Worm (Caenorhabditis elegans): ENCODE measurements around the gene srh-145.

The srh-145 gene

DNA sequence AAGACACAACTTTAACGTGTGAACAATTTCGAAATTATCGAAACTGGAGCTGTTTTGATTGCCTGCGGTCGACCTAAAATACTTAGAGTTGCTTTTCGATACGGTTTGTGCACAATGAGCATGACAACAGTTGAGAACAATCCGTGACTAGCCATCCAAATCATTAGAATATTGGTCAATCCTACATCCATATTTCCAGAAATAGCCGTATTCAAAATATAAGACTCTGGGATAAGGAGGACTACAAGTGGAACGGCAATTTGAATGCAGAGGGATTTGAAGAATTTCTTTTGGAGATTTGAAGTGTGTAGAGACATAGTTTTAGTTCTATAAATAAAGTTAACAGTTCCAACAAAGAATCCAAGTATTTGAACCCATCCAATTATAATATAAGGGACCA, 48.9 kb downstream of the srh-145 start:
- TF ChIP-seq ztf-11 (tag; optimal IDR thresholded peaks at IDR 0.05) (no peak), ceh-16 (tag; optimal IDR thresholded peaks at IDR 0.05) (no peak), sem-4 (tag; optimal IDR thresholded peaks at IDR 0.05) (no peak), sma-9 (GFP tag; optimal IDR thresholded peaks at IDR 0.05) (no peak), sma-9 (tag; optimal IDR thresholded peaks at IDR 0.05) (no peak), nhr-25 (tag; optimal IDR thresholded peaks at IDR 0.05) (no peak), lin-13 (GFP tag; optimal IDR thresholded peaks at IDR 0.05) (no peak), aly-2 (tag; optimal IDR thresholded peaks at IDR 0.05) (no peak), elt-1 (tag; optimal IDR thresholded peaks at IDR 0.05) (no peak), gmeb-1 (tag; optimal IDR thresholded peaks at IDR 0.05) (no peak), R02D3.7 (tag; optimal IDR thresholded peaks at IDR 0.05) (no peak), nhr-237 (tag; optimal IDR thresholded peaks at IDR 0.05) (no peak), mab-5 (tag; optimal IDR thresholded peaks at IDR 0.05) (no peak), mdl-1 (tag; optimal IDR thresholded peaks at IDR 0.05) (no peak), ama-1 (optimal IDR thresholded peaks at IDR 0.05) (no peak), dmd-4 (tag; optimal IDR thresholded peaks at IDR 0.05) (no peak), peb-1 (tag; optimal IDR thresholded peaks at IDR 0.05) (no peak), elt-3 (tag; optimal IDR thresholded peaks at IDR 0.05) (no peak), crh-2 (tag; optimal IDR thresholded peaks at IDR 0.05) (no peak)

DNA sequence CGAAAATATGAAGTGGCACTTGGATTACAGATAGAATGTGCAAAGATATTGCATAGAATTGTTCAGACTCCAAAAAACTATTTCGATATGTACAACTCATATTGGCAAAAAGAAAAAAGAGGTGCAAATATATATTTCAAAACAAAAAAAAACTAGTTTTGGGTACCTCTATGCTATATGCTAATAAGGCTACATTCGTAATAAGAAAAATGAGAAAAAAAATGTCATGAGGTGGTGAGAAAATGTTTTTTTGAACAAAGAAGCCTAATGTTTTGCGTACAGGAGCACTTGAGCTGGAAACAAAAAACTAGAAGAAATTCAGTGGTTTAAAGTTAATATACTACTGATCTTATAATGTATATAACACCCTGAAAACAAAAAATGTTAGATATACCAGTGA, 50.4 kb downstream of the srh-145 start, which contains the start of gene srh-142:
Gene srh-142, minus strand, starts transcription at position 101 of the 400 bp plus-strand sequence.
- TF ChIP-seq crh-2 (tag; optimal IDR thresholded peaks at IDR 0.05) (no peak), dmd-4 (tag; optimal IDR thresholded peaks at IDR 0.05) (no peak), F13H6.1 (tag; optimal IDR thresholded peaks at IDR 0.05) (no peak), elt-1 (tag; optimal IDR thresholded peaks at IDR 0.05) (no peak), unc-62 (GFP tag; optimal IDR thresholded peaks at IDR 0.05) (no peak), ceh-82 (tag; optimal IDR thresholded peaks at IDR 0.05) (no peak), alr-1 (tag; optimal IDR thresholded peaks at IDR 0.05) (no peak)

Data from whole organism, L2 larva.